Worm (Caenorhabditis elegans): Measurements from ENCODE around the gene clec-138.

- TF ChIP-seq ztf-16 (tag; optimal IDR thresholded peaks at IDR 0.05) (no peak), rnt-1 (tag; optimal IDR thresholded peaks at IDR 0.05) (no peak), nhr-11 (tag; optimal IDR thresholded peaks at IDR 0.05) (no peak), sox-4 (tag; optimal IDR thresholded peaks at IDR 0.05) (no peak), hlh-15 (tag; optimal IDR thresholded peaks at IDR 0.05) (no peak), pha-4 (tag; optimal IDR thresholded peaks at IDR 0.05) (no peak), ceh-18 (tag; optimal IDR thresholded peaks at IDR 0.05) (no peak), hlh-30 (tag; optimal IDR thresholded peaks at IDR 0.05; ENCODE audit: insufficient read depth) (no peak), pat-9 (tag; optimal IDR thresholded peaks at IDR 0.05) (no peak), F13H6.1 (tag; optimal IDR thresholded peaks at IDR 0.05) (no peak), mec-3 (tag; optimal IDR thresholded peaks at IDR 0.05; ENCODE audit: borderline replicate concordance) (no peak), tbx-7 (tag; optimal IDR thresholded peaks at IDR 0.05) (no peak)
These were observed 39.6 kb downstream of the clec-138 start for ce11 chrII:4579920-4580474.
